Worm (Caenorhabditis elegans): ENCODE data around the gene H12D21.9.

Gene H12D21.9

ce11 chrV:14947022-14947421 lies 37.7 kb upstream of the H12D21.9 start, which contains the start of gene C30G7.4 (continued):
- TF ChIP-seq hlh-8 (tag; optimal IDR thresholded peaks at IDR 0.05): no peak

ce11 chrV:14945697-14946096 lies 36.4 kb upstream of the H12D21.9 start, which contains the start of gene C30G7.3:
C30G7.3 (minus strand) TSS chrV:14945704.
- TF ChIP-seq ama-1 (optimal IDR thresholded peaks at IDR 0.05): no peak
- no peak for TF ChIP-seq pax-1 (tag; optimal IDR thresholded peaks at IDR 0.05)
- no peak for TF ChIP-seq fkh-10 (GFP tag; optimal IDR thresholded peaks at IDR 0.05)
- TF ChIP-seq ceh-2 (tag; optimal IDR thresholded peaks at IDR 0.05): no peak
- TF ChIP-seq ceh-19 (GFP tag; optimal IDR thresholded peaks at IDR 0.05): no peak
- TF ChIP-seq pat-9 (tag; optimal IDR thresholded peaks at IDR 0.05): no peak
- TF ChIP-seq ztf-16 (tag; optimal IDR thresholded peaks at IDR 0.05): no peak
- TF ChIP-seq ceh-45 (GFP tag; IDR thresholded peaks at IDR 0.05): no peak
- no peak for TF ChIP-seq dve-1 (tag; optimal IDR thresholded peaks at IDR 0.05)
- TF ChIP-seq ceh-18 (tag; optimal IDR thresholded peaks at IDR 0.05): no peak
- no peak for TF ChIP-seq rnt-1 (tag; optimal IDR thresholded peaks at IDR 0.05)
- TF ChIP-seq sox-4 (tag; optimal IDR thresholded peaks at IDR 0.05): no peak
- no peak for TF ChIP-seq dmd-4 (tag; optimal IDR thresholded peaks at IDR 0.05; ENCODE audit: borderline replicate concordance)

DNA sequence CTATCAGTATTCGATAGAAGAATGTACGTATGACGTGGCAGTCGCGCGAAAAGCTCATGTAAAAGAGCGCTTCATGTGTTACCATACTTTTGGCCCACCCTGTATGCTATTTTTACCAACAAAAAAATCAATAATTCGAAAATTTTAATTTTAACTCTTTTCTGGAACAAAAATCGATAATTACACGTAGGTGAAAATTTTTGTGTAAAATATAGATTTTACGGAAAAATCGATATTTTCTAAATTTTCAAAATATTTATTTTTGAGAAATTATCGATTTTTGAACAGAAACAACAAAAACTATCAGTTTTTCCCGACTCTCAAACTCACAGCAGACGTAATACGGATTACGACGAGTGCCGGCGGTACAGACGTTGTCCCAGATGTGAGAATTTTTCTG lies 35.8 kb upstream of the H12D21.9 start:
- TF ChIP-seq elt-4 (tag; optimal IDR thresholded peaks at IDR 0.05) (no peak), ceh-30 (tag; optimal IDR thresholded peaks at IDR 0.05) (no peak), dmd-4 (tag; optimal IDR thresholded peaks at IDR 0.05; ENCODE audit: borderline replicate concordance) (no peak), hlh-6 (tag; optimal IDR thresholded peaks at IDR 0.05) (no peak), C08G9.2 (tag; optimal IDR thresholded peaks at IDR 0.05) (no peak), hlh-30 (tag; optimal IDR thresholded peaks at IDR 0.05; ENCODE audit: insufficient read depth) (no peak), ahr-1 (tag; optimal IDR thresholded peaks at IDR 0.05) (no peak), nfya-1 (tag; optimal IDR thresholded peaks at IDR 0.05) (no peak), ceh-19 (GFP tag; optimal IDR thresholded peaks at IDR 0.05) (no peak), ceh-2 (tag; optimal IDR thresholded peaks at IDR 0.05) (no peak), elt-2 (tag; optimal IDR thresholded peaks at IDR 0.05) (no peak), hlh-8 (tag; optimal IDR thresholded peaks at IDR 0.05) (no peak), pha-4 (tag; optimal IDR thresholded peaks at IDR 0.05) (no peak), tbx-2 (tag; optimal IDR thresholded peaks at IDR 0.05) (no peak), ceh-34 (tag; optimal IDR thresholded peaks at IDR 0.05) (no peak), tbx-7 (tag; optimal IDR thresholded peaks at IDR 0.05) (no peak), sox-2 (GFP tag; IDR thresholded peaks at IDR 0.05) (no peak)

DNA sequence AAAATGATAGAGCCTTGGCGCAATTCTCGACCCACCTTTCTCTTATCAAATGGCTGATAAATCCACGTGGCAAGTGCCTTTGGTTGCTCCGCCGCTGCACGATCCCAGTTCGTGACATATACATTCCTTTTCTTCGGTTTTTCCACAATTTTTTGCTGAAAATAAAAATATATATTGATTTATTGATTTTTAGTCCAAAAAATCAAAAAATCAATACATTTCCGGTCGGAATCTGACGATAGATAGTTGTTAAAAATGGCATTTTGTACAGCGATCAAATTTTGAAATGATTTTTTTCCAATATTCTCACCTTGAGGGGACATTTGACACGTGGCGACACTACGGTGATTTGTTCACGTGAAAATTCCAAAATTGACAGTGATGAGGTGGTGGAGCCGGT lies 34.5 kb upstream of the H12D21.9 start:
- TF ChIP-seq ama-1 (optimal IDR thresholded peaks at IDR 0.05) (no peak), elt-4 (tag; optimal IDR thresholded peaks at IDR 0.05) (no peak), pros-1 (tag; optimal IDR thresholded peaks at IDR 0.05) (no peak), nfya-1 (tag; optimal IDR thresholded peaks at IDR 0.05) (no peak), K09A11.1 (tag; optimal IDR thresholded peaks at IDR 0.05; ENCODE audit: insufficient read depth) (no peak), elt-2 (tag; optimal IDR thresholded peaks at IDR 0.05) (no peak), hlh-8 (tag; optimal IDR thresholded peaks at IDR 0.05) (no peak), ref-2 (tag; optimal IDR thresholded peaks at IDR 0.05) (no peak), F13H6.1 (tag; optimal IDR thresholded peaks at IDR 0.05) (no peak), pax-1 (tag; optimal IDR thresholded peaks at IDR 0.05) (no peak), ceh-45 (GFP tag; IDR thresholded peaks at IDR 0.05) (no peak), C08G9.2 (tag; optimal IDR thresholded peaks at IDR 0.05) (no peak), ahr-1 (tag; optimal IDR thresholded peaks at IDR 0.05) (no peak), pqm-1 (tag; optimal IDR thresholded peaks at IDR 0.05) (no peak), ztf-16 (tag; optimal IDR thresholded peaks at IDR 0.05) (no peak), unc-86 (tag; optimal IDR thresholded peaks at IDR 0.05) (no peak), ceh-48 (tag; optimal IDR thresholded peaks at IDR 0.05) (no peak), fax-1 (tag; optimal IDR thresholded peaks at IDR 0.05) (no peak)

ce11 chrV:14942898-14943297 lies 33.6 kb upstream of the H12D21.9 start:
- TF ChIP-seq elt-2 (tag; optimal IDR thresholded peaks at IDR 0.05) (no peak), pat-9 (tag; optimal IDR thresholded peaks at IDR 0.05) (no peak), fkh-6 (tag; optimal IDR thresholded peaks at IDR 0.05) (no peak), pha-4 (tag; optimal IDR thresholded peaks at IDR 0.05) (no peak), eyg-1 (tag; optimal IDR thresholded peaks at IDR 0.05) (no peak), ceh-9 (tag; optimal IDR thresholded peaks at IDR 0.05) (no peak)
